Worm (Caenorhabditis elegans): ENCODE measurements around the gene C53A3.3.

Gene C53A3.3

ce11 chrV:5763787-5764186 is 7.5 kb downstream of the C53A3.3 start, which contains the start of gene pgph-3 (continued):
- TF ChIP-seq mxl-1 (tag; optimal IDR thresholded peaks at IDR 0.05) (no peak), efl-1 (GFP tag; optimal IDR thresholded peaks at IDR 0.05) (no peak), F57A8.1 (GFP tag; optimal IDR thresholded peaks at IDR 0.05) (no peak), nhr-179 (tag; optimal IDR thresholded peaks at IDR 0.05) (no peak), ets-4 (GFP tag; optimal IDR thresholded peaks at IDR 0.05) (peak; percentile 28), ceh-100 (GFP tag; IDR thresholded peaks at IDR 0.05) (no peak), K11D2.4 (GFP tag; IDR thresholded peaks at IDR 0.05) (no peak; the same call in 1 of the 2 replicates), pbrm-1 (GFP tag; IDR thresholded peaks at IDR 0.05) (no peak), mcd-1 (GFP tag; IDR thresholded peaks at IDR 0.05) (no peak; the same call in 1 of the 2 replicates), lin-35 (GFP tag; optimal IDR thresholded peaks at IDR 0.05) (peak in 1 of 3 experiments; percentile 13)

ce11 chrV:5765081-5765480 is 8.8 kb downstream of the C53A3.3 start, which contains the start of gene pgph-2:
Gene pgph-2, plus strand, starts transcription at chrV:5765127.
- TF ChIP-seq pha-4 (tag; optimal IDR thresholded peaks at IDR 0.05) (no peak), dpl-1 (GFP tag; optimal IDR thresholded peaks at IDR 0.05) (no peak), T07F8.4 (tag; optimal IDR thresholded peaks at IDR 0.05) (no peak), nfya-2 (GFP tag; IDR thresholded peaks at IDR 0.05) (no peak), him-1 (tag; optimal IDR thresholded peaks at IDR 0.05) (no peak), lsl-1 (GFP tag; optimal IDR thresholded peaks at IDR 0.05) (no peak), ceh-40 (GFP tag; IDR thresholded peaks at IDR 0.05) (no peak), chd-7 (tag; optimal IDR thresholded peaks at IDR 0.05) (no peak), ets-4 (GFP tag; optimal IDR thresholded peaks at IDR 0.05) (no peak), hmg-1.2 (GFP tag; IDR thresholded peaks at IDR 0.05) (no peak), F22D6.2 (tag; optimal IDR thresholded peaks at IDR 0.05) (no peak), nfya-1 (tag; optimal IDR thresholded peaks at IDR 0.05; ENCODE audit: borderline replicate concordance, insufficient read depth) (no peak), repo-1 (tag; optimal IDR thresholded peaks at IDR 0.05) (no peak), Y79H2A.3 (GFP tag; conservative IDR thresholded peaks at IDR 0.05) (no peak), atf-7 (tag; optimal IDR thresholded peaks at IDR 0.05) (no peak), tbp1 (GFP tag; optimal IDR thresholded peaks at IDR 0.05) (no peak), aptf-3 (GFP tag; IDR thresholded peaks at IDR 0.05) (no peak)

- TF ChIP-seq F52B5.7 (tag; optimal IDR thresholded peaks at IDR 0.05) = no peak
- TF ChIP-seq lin-40 (tag; optimal IDR thresholded peaks at IDR 0.05) = peak; percentile 82
- TF ChIP-seq C06A6.2 (GFP tag; conservative IDR thresholded peaks at IDR 0.05) = peak; percentile 37; the same call in 1 of the 2 replicates
- TF ChIP-seq mcd-1 (GFP tag; IDR thresholded peaks at IDR 0.05) = peak; percentile 42
- peak; percentile 18 for TF ChIP-seq K12H6.12 (tag; optimal IDR thresholded peaks at IDR 0.05)
- peak; percentile 77 for TF ChIP-seq nhr-80 (tag; optimal IDR thresholded peaks at IDR 0.05)
- no peak for TF ChIP-seq atf-7 (tag; optimal IDR thresholded peaks at IDR 0.05)
- peak; percentile 89 for TF ChIP-seq somi-1 (GFP tag; optimal IDR thresholded peaks at IDR 0.05)
- TF ChIP-seq madf-3 (GFP tag; IDR thresholded peaks at IDR 0.05) = 0 out of 2 replicates have a peak, but pooled peaks have one; percentile 33
- TF ChIP-seq let-607 (tag; optimal IDR thresholded peaks at IDR 0.05) = no peak
- TF ChIP-seq chd-7 (tag; optimal IDR thresholded peaks at IDR 0.05) = peak; percentile 42
- TF ChIP-seq nfyb-1 (GFP tag; IDR thresholded peaks at IDR 0.05) = peak; percentile 65
- no peak for TF ChIP-seq fkh-3 (tag; optimal IDR thresholded peaks at IDR 0.05)
- peak; percentile 26 for TF ChIP-seq die-1 (tag; optimal IDR thresholded peaks at IDR 0.05)
- TF ChIP-seq ztf-18 (tag; optimal IDR thresholded peaks at IDR 0.05) = no peak
- TF ChIP-seq tbp1 (GFP tag; optimal IDR thresholded peaks at IDR 0.05) = peak; percentile 15
- TF ChIP-seq ztf-26 (tag; optimal IDR thresholded peaks at IDR 0.05) = peak; percentile 56
- peak; percentile 64 for TF ChIP-seq F22D6.2 (tag; optimal IDR thresholded peaks at IDR 0.05)
- no peak for TF ChIP-seq zim-3 (tag; optimal IDR thresholded peaks at IDR 0.05)
These were observed 12.0 kb downstream of the C53A3.3 start for ce11 chrV:5768292-5768695.

Measured in whole organism, young adult.